Worm (Caenorhabditis elegans): ENCODE results near the gene F17A9.5.

The F17A9.5 gene

DNA sequence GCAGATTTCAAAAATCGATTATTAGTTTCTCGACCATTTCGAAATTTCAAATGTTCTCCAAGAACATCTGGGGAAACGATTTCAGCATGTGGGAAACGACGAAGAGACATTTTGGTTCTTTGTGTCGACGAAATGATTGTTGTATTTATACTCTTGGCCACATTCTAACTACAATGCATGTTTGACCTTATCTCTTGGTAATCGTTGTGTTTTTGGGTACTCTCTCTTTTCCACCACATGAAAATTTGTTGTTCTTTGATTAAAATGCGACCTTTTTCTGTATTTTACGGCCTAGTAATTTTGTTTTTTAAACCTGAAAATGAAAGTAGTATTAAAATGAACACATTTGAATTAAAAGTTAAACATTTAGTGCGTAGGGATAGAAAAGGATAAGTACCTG is at the start of gene F17A9.5:
Gene F17A9.5 (minus strand): TSS at position 175 of the 400 bp plus-strand sequence.
- no peak for TF ChIP-seq mdl-1 (tag; optimal IDR thresholded peaks at IDR 0.05)
- TF ChIP-seq fkh-2 (tag; optimal IDR thresholded peaks at IDR 0.05), result no peak
- no peak for TF ChIP-seq unc-62 (GFP tag; optimal IDR thresholded peaks at IDR 0.05)
- TF ChIP-seq nhr-11 (tag; optimal IDR thresholded peaks at IDR 0.05), result no peak
- TF ChIP-seq nhr-12 (tag; optimal IDR thresholded peaks at IDR 0.05), result no peak
- no peak for TF ChIP-seq ceh-16 (tag; optimal IDR thresholded peaks at IDR 0.05)
- TF ChIP-seq ama-1 (optimal IDR thresholded peaks at IDR 0.05), result no peak
- TF ChIP-seq pha-4 (tag; optimal IDR thresholded peaks at IDR 0.05), result no peak
- TF ChIP-seq nhr-25 (tag; optimal IDR thresholded peaks at IDR 0.05), result no peak
- TF ChIP-seq daf-12 (tag; optimal IDR thresholded peaks at IDR 0.05), result no peak
- TF ChIP-seq elt-3 (tag; optimal IDR thresholded peaks at IDR 0.05), result no peak

DNA sequence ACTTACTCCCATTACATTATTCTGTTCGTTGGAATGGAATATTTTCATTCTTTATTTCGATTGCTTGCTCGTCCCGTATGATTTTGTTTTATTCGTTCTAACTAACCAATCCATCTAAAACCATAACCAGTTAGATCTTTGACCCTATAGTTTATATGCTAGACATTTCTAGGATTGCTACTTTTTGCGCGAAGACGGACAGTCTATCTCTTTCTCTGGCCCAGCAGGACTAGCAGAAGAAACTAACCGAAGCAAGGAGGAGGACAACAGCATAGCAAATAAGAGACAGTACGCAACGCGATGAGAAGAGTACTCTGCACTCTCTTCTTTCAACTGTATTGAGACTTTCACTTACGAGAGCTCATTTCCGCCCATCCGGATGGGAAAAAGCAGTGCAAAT is 25.4 kb upstream of the F17A9.5 start:
- no peak for TF ChIP-seq mdl-1 (tag; optimal IDR thresholded peaks at IDR 0.05)
- no peak for TF ChIP-seq egl-27 (tag; optimal IDR thresholded peaks at IDR 0.05)
- TF ChIP-seq pha-4 (tag; optimal IDR thresholded peaks at IDR 0.05), result peak; percentile 2
- no peak for TF ChIP-seq nfya-1 (tag; optimal IDR thresholded peaks at IDR 0.05; ENCODE audit: insufficient read depth)
- TF ChIP-seq elt-3 (tag; optimal IDR thresholded peaks at IDR 0.05), result no peak
- no peak for TF ChIP-seq unc-62 (GFP tag; optimal IDR thresholded peaks at IDR 0.05)
- no peak for TF ChIP-seq pqm-1 (tag; optimal IDR thresholded peaks at IDR 0.05)

DNA sequence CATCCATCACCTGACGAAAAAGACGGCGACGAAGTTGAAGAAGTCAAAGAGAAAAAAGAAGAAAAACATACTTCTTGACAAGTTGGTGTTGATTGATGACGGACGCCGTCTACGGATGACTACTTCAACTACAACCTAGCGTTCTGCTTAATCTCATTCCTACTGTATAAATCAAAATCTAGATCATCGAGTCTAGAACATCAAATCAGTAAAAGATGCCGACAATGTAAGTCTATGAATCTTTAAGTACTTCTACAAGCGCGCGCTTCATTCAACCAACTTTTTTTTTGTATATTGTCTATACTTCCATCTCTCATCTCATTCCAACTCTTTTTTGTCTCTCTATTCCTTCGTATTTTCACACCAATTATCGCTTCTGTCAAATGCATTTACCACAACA is 22.6 kb upstream of the F17A9.5 start:
- TF ChIP-seq egl-5 (tag; optimal IDR thresholded peaks at IDR 0.05) (no peak), nhr-76 (tag; optimal IDR thresholded peaks at IDR 0.05) (no peak), sea-2 (GFP tag; optimal IDR thresholded peaks at IDR 0.05) (no peak), nhr-11 (tag; optimal IDR thresholded peaks at IDR 0.05) (no peak), nhr-77 (tag; optimal IDR thresholded peaks at IDR 0.05) (no peak), lin-15B (tag; optimal IDR thresholded peaks at IDR 0.05) (no peak), aly-2 (tag; optimal IDR thresholded peaks at IDR 0.05) (no peak), elt-1 (tag; optimal IDR thresholded peaks at IDR 0.05) (no peak), ceh-9 (tag; optimal IDR thresholded peaks at IDR 0.05) (no peak), lin-39 (tag; optimal IDR thresholded peaks at IDR 0.05) (no peak), tbx-2 (tag; optimal IDR thresholded peaks at IDR 0.05) (no peak), nfya-1 (tag; optimal IDR thresholded peaks at IDR 0.05; ENCODE audit: insufficient read depth) (no peak), zag-1 (tag; optimal IDR thresholded peaks at IDR 0.05) (no peak), jun-1 (tag; optimal IDR thresholded peaks at IDR 0.05) (no peak), nhr-67 (tag; optimal IDR thresholded peaks at IDR 0.05) (no peak), unc-39 (tag; optimal IDR thresholded peaks at IDR 0.05) (no peak), ZK546.5 (tag; optimal IDR thresholded peaks at IDR 0.05) (no peak), R02D3.7 (tag; optimal IDR thresholded peaks at IDR 0.05) (no peak), ceh-82 (tag; optimal IDR thresholded peaks at IDR 0.05) (no peak)

DNA sequence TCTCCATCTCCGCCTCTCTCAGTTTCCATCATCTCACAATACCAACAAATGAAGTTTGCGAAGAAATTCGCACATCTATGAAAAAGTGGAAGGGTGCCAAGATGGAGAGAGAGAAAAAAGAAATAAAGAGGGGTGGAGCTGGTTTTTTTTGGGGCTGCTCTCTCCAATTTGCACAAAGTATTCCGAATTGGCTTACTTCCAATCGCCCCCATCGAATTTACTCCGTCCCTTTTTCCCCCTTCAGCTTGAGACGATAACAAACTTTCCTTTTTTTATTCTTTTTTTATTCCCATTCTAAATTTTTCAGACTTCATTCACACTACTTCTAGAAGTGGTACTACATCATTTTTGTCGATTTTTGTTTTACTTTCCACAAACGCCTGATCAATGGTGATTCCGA is 18.3 kb upstream of the F17A9.5 start, which contains the start of gene exp-2:
Gene exp-2 (plus strand): TSS at position 301 of the 400 bp plus-strand sequence.
- TF ChIP-seq ztf-11 (tag; optimal IDR thresholded peaks at IDR 0.05) (no peak), nhr-76 (tag; optimal IDR thresholded peaks at IDR 0.05) (no peak), daf-12 (tag; optimal IDR thresholded peaks at IDR 0.05) (no peak), nhr-12 (tag; optimal IDR thresholded peaks at IDR 0.05) (no peak)

DNA sequence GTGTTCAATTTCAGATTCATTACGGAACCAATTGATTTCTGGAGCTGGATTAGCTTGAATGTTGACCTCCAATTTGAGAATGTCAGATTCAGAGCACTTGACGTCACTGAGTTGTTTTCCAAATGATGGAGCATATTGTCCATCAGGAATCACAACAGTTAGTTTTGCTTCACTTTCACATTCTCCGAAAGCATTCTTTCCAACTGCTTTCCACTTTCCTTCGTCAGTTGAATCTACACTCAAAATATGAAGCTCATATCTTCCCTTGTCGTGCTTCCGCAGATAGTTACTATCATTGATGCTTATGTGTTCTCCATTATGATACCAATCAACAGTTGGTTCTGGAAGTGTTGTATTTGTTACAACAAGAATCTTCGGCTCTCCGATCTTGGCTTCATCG is 15.6 kb upstream of the F17A9.5 start:
- TF ChIP-seq daf-12 (tag; optimal IDR thresholded peaks at IDR 0.05), result no peak

DNA sequence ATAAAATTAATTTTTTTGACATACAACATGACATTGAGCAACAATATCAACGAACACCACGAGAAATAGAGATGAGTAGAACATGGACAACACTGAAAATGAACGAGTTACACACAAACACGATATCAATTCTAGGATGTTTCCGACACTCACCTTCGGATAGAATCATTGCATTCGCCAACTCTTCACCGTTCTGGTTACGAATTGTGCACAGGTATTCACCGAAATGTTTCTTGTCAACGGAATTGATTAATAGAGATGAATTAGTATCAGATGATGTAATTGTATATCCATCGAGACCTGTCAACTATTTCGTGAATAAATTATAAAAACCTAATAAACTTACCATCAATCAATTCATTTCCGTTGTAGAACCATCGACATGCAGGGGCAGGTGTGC is 8.9 kb upstream of the F17A9.5 start:
- no peak for TF ChIP-seq ztf-4 (tag; optimal IDR thresholded peaks at IDR 0.05)
- TF ChIP-seq nhr-67 (tag; optimal IDR thresholded peaks at IDR 0.05), result no peak
- no peak for TF ChIP-seq nhr-237 (tag; optimal IDR thresholded peaks at IDR 0.05)
- TF ChIP-seq ceh-82 (tag; optimal IDR thresholded peaks at IDR 0.05), result no peak
- TF ChIP-seq lin-39 (tag; optimal IDR thresholded peaks at IDR 0.05), result no peak
- no peak for TF ChIP-seq egl-27 (tag; optimal IDR thresholded peaks at IDR 0.05)
- no peak for TF ChIP-seq nhr-12 (tag; optimal IDR thresholded peaks at IDR 0.05)
- no peak for TF ChIP-seq pha-4 (tag; optimal IDR thresholded peaks at IDR 0.05)
- TF ChIP-seq snpc-4 (tag; optimal IDR thresholded peaks at IDR 0.05), result no peak
- no peak for TF ChIP-seq fos-1 (tag; optimal IDR thresholded peaks at IDR 0.05)
- no peak for TF ChIP-seq nhr-77 (tag; optimal IDR thresholded peaks at IDR 0.05)
- no peak for TF ChIP-seq ceh-16 (tag; optimal IDR thresholded peaks at IDR 0.05)
- no peak for TF ChIP-seq R02D3.7 (tag; optimal IDR thresholded peaks at IDR 0.05)
